Worm (Caenorhabditis elegans) whole organism, L4 larva: Measurements from ENCODE around the gene lin-15B.

Experiments
- egl-27 ChIP-seq: sonication (generic microtip); optimal IDR thresholded peaks from 3 replicates; lab custom pipeline; 2017; ENCODE audit warnings: missing biosample characterization, missing genetic modification reagents, missing genetic modification characterization
- fos-1 ChIP-seq: fragments of 150-350 bp; optimal IDR thresholded peaks from 2 replicates; lab custom pipeline; 2014; ENCODE audit warnings: missing biosample characterization, missing genetic modification characterization
- lin-39 ChIP-seq: fragments of 150-350 bp; optimal IDR thresholded peaks from 2 replicates; lab custom pipeline; 2014; ENCODE audit warnings: missing biosample characterization, missing genetic modification reagents, missing genetic modification characterization

DNA sequence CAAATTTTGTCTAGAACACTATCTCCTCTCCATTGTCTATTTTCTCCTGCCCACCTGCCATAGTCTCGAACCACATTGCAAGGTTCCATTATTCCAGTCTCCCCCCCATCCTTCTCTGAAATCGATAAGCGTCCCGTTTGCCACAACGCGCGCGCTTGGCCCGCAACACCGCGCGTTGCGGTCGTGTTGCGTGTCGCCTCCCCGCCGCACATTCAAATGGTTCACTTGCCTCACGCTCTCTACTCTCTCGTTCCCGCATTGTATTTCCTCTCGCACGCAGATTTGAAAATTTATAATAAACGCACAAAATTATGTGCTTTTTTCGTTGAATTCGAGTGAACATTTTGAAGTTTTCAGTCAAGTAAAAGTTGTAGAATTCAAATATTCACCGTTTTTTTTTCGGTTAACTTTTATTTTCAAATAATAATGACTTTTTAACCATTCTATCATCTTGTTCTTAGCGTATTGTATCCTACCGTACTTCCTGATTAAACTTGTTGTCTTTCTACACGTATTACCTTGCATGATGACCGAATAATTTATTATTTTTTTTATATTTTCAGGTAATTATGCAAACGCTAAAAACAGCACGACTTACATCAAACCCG lies at the start of gene lin-15B:
- TF ChIP-seq lin-39 (tag; lab: Kevin White, UChicago), result no peak
- TF ChIP-seq fos-1 (tag; lab: Kevin White, UChicago), result no peak
- no peak for TF ChIP-seq egl-27 (tag; lab: Kevin White, UChicago)
